Fruit fly (Drosophila melanogaster): ENCODE results near the gene Nha1.

Nha1 gene

dm6 chr2L:6918517-6919202 lies 48.5 kb upstream of the Nha1 start, which contains the start of gene nop5 (continued):
- no peak for TF ChIP-seq CG2129 (GFP tag; IDR thresholded peaks at IDR 0.05; ENCODE audit: partially characterized antibody)
- TF ChIP-seq ssp (GFP tag; IDR thresholded peaks at IDR 0.05), result no peak
- no peak for TF ChIP-seq sim (GFP tag; IDR thresholded peaks at IDR 0.05)
- no peak for TF ChIP-seq jigr1 (GFP tag; IDR thresholded peaks at IDR 0.05)
- no peak for TF ChIP-seq Abd-B (GFP tag; optimal IDR thresholded peaks at IDR 0.05)
- no peak for TF ChIP-seq Doc3 (GFP tag; IDR thresholded peaks at IDR 0.05; ENCODE audit: partially characterized antibody)
- no peak for TF ChIP-seq Atf-2 (GFP tag; optimal IDR thresholded peaks at IDR 0.05)
- peak; percentile 84 for TF ChIP-seq CG7556 (GFP tag; optimal IDR thresholded peaks at IDR 0.05)
- TF ChIP-seq NC2β (GFP tag; optimal IDR thresholded peaks at IDR 0.05), result no peak
- TF ChIP-seq CG30431 (GFP tag; optimal IDR thresholded peaks at IDR 0.05), result peak; percentile 35
- TF ChIP-seq pros (GFP tag; optimal IDR thresholded peaks at IDR 0.05), result peak; percentile 37
- no peak for TF ChIP-seq CG11398 (GFP tag; optimal IDR thresholded peaks at IDR 0.05)
- peak; percentile 3 for TF ChIP-seq CG10274 (GFP tag; optimal IDR thresholded peaks at IDR 0.05)
- TF ChIP-seq en (GFP tag; optimal IDR thresholded peaks at IDR 0.05), result no peak
- no peak for TF ChIP-seq Oaz (GFP tag; IDR thresholded peaks at IDR 0.05)
- no peak for TF ChIP-seq fu2 (GFP tag; optimal IDR thresholded peaks at IDR 0.05)
- TF ChIP-seq cas (GFP tag; IDR thresholded peaks at IDR 0.05), result no peak
- TF ChIP-seq CG11504 (tag; optimal IDR thresholded peaks at IDR 0.05), result no peak
- no peak for TF ChIP-seq Jarid2 (GFP tag; optimal IDR thresholded peaks at IDR 0.05)
- TF ChIP-seq CG4730 (GFP tag; IDR thresholded peaks at IDR 0.05), result no peak
- TF ChIP-seq Blimp-1 (GFP tag; optimal IDR thresholded peaks at IDR 0.05), result no peak
- no peak for TF ChIP-seq ara (GFP tag; IDR thresholded peaks at IDR 0.05)
- TF ChIP-seq ewg (GFP tag; optimal IDR thresholded peaks at IDR 0.05), result no peak
- TF ChIP-seq Bteb2 (GFP tag; optimal IDR thresholded peaks at IDR 0.05), result no peak
- no peak for TF ChIP-seq kni (GFP tag; optimal IDR thresholded peaks at IDR 0.05)
- no peak for TF ChIP-seq CG6272 (GFP tag; IDR thresholded peaks at IDR 0.05)
- no peak for TF ChIP-seq CG8765 (GFP tag; IDR thresholded peaks at IDR 0.05)
- no peak for TF ChIP-seq lab (GFP tag; optimal IDR thresholded peaks at IDR 0.05)
- peak; percentile 4 to 40 for TF ChIP-seq dpn (GFP tag; optimal IDR thresholded peaks at IDR 0.05)
- TF ChIP-seq CG11085 (GFP tag; IDR thresholded peaks at IDR 0.05), result no peak
- TF ChIP-seq D19B (GFP tag; optimal IDR thresholded peaks at IDR 0.05), result peak; percentile 99
- TF ChIP-seq slou (GFP tag; optimal IDR thresholded peaks at IDR 0.05), result no peak
- TF ChIP-seq da (GFP tag; optimal IDR thresholded peaks at IDR 0.05), result no peak
- TF ChIP-seq ems (GFP tag; optimal IDR thresholded peaks at IDR 0.05), result no peak
- no peak for TF ChIP-seq aop (GFP tag; IDR thresholded peaks at IDR 0.05)
- TF ChIP-seq disco-r (GFP tag; optimal IDR thresholded peaks at IDR 0.05), result no peak
- no peak for TF ChIP-seq toy (GFP tag; IDR thresholded peaks at IDR 0.05)
- no peak for TF ChIP-seq gce (GFP tag; IDR thresholded peaks at IDR 0.05)
- TF ChIP-seq ro (GFP tag; IDR thresholded peaks at IDR 0.05), result no peak
- no peak for TF ChIP-seq CG1832 (GFP tag; optimal IDR thresholded peaks at IDR 0.05)
- TF ChIP-seq ab (GFP tag; optimal IDR thresholded peaks at IDR 0.05), result no peak
- TF ChIP-seq CG3726 (GFP tag; IDR thresholded peaks at IDR 0.05), result no peak
- no peak for TF ChIP-seq maf-S (GFP tag; optimal IDR thresholded peaks at IDR 0.05)
- no peak for TF ChIP-seq Aef1 (GFP tag; IDR thresholded peaks at IDR 0.05)
- TF ChIP-seq wor (GFP tag; IDR thresholded peaks at IDR 0.05), result no peak
- peak; percentile 46; the same call in 1 of the 2 replicates for TF ChIP-seq CG9932 (GFP tag; IDR thresholded peaks at IDR 0.05)
- TF ChIP-seq Deaf1 (tag; optimal IDR thresholded peaks at IDR 0.05), result peak; percentile 4
- TF ChIP-seq fd96Cb (tag; optimal IDR thresholded peaks at IDR 0.05), result peak; percentile 52
- no peak for TF ChIP-seq br (optimal IDR thresholded peaks at IDR 0.05)
- TF ChIP-seq NFAT (GFP tag; IDR thresholded peaks at IDR 0.05), result 0 out of 2 replicates have a peak, but pooled peaks have one; percentile 30
- TF ChIP-seq Spps (tag; optimal IDR thresholded peaks at IDR 0.05), result no peak
- no peak for TF ChIP-seq Dref (GFP tag; IDR thresholded peaks at IDR 0.05)
